Worm (Caenorhabditis elegans) whole organism, mixed stage, embryonic: ENCODE data around the gene ZK1240.8.

Experiments
- mep-1 ChIP-seq: fragments of 150-350 bp; optimal IDR thresholded peaks from 2 replicates; lab custom pipeline; 2017; ENCODE audit warnings: missing biosample characterization, missing genetic modification reagents, missing genetic modification characterization, inconsistent platforms
- sptf-1 ChIP-seq: sonication (generic microtip); optimal IDR thresholded peaks from 2 replicates; lab custom pipeline; 2017; ENCODE audit warnings: mild to moderate bottlenecking, missing genetic modification characterization, moderate library complexity, missing compliant biosample characterization

DNA sequence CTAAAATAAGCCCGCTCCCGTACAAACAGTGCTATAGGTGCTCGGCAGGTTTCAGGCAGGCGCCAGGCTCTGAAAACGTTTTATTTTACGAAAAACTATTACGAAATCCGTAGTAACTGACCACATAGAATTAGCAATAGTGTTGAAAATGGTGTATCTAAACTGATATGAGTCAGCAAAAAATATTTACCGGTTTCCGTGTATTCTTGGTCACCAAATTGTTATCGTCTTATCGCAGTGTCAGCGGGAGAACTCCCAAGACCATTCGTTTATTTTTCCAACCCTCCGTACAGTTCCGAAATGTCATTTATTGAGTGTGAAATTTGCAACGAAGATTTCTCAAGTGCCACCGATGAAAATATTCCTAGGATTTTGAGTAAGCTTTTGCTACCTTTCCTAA is 3.4 kb upstream of the ZK1240.8 start, which contains the start of gene F43C11.8:
- TF ChIP-seq sptf-1 (no peak), mep-1 (tag; lab: Kevin White, UChicago) (no peak)
